Worm (Caenorhabditis elegans) whole organism, L1 larva: ENCODE data around the gene B0034.5.
"Not testable (repeated sequence)": the region's sequence is repeated elsewhere in the genome, so short reads cannot be mapped to it uniquely, and the experiment has no call there.

Experiments used
- elt-3 ChIP-seq, 6 experiments: fragments of 150-350 bp in 1 of 6; sonication (generic microtip); optimal IDR thresholded peaks; 2 replicates each; lab custom pipeline; 2017 to 2018; ENCODE audit warnings: missing biosample characterization in 6 of 6, missing genetic modification characterization in 6 of 6, inconsistent platforms in 1 of 6
- ztf-11 ChIP-seq, 2 experiments: sonication (generic microtip); optimal IDR thresholded peaks; 2 replicates each; lab custom pipeline; 2016 to 2017; ENCODE audit warnings: missing genetic modification characterization in 2 of 2, missing biosample characterization in 1 of 2, missing compliant biosample characterization in 1 of 2
- ztf-4 ChIP-seq: fragments of 150-350 bp; optimal IDR thresholded peaks from 2 replicates; lab custom pipeline; 2014; ENCODE audit warnings: missing biosample characterization, missing genetic modification characterization

DNA sequence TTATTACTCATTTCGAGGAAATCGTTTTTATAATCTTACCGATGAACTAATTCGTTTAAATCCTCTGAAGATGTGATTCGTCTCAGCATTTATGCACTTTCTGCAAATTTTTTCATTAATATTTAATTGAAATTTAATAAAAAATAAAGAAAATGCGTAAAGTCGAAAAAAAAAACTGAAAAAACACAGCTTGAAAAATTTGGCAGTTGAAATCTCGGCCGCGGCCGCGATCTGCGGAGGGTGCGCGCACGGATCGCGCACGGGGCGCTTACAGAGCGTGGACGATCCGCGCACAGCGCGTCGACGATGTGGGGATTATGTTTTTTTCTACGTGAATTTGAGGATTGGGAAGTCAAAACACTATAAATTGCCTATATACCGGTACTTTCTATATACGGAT is 34.1 kb upstream of the B0034.5 start, which contains the start of gene ZK84.4:
- not testable (repeated sequence) for TF ChIP-seq elt-3 (tag; optimal IDR thresholded peaks at IDR 0.05; lab: Kevin White, UChicago); ztf-11 (tag; optimal IDR thresholded peaks at IDR 0.05; lab: Kevin White, UChicago); ztf-4
